Fruit fly (Drosophila melanogaster): Measurements from ENCODE around the gene OXA1L.

Gene OXA1L

DNA sequence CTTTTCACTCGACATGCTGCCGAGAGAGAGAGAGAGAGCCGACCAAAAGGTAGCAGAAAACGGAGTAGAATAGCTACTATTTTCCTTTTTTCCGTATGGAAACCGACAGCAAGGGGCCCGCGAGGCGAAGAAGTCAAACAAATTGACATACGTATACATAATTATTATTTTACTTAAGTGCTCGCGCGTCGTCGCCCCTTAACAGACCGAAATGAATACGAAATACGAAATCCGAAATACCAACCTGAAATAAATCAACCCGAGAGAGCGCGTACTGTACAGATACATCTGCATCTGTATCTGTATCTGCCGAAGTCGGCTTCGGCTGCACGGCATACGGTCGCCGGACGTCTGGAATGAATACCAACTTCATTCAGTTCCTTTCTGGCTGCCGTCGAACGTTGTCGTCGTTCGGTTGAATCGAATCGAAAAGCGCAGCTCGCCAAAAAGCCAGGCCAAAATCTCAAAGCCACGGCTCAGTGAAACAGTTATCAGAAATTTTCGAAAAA, 28.7 kb downstream of the OXA1L start (continued):
- no peak for TF ChIP-seq Sry-δ (GFP tag; optimal IDR thresholded peaks at IDR 0.05)
- no peak for TF ChIP-seq CG9797 (GFP tag; optimal IDR thresholded peaks at IDR 0.05)
- TF ChIP-seq tap (tag; optimal IDR thresholded peaks at IDR 0.05), result peak; percentile 44
- TF ChIP-seq toy (GFP tag; IDR thresholded peaks at IDR 0.05), result no peak
- no peak for TF ChIP-seq CG8281 (tag; optimal IDR thresholded peaks at IDR 0.05)
- TF ChIP-seq CG7745 (tag; optimal IDR thresholded peaks at IDR 0.05), result peak; percentile 95
- no peak for TF ChIP-seq Dref (GFP tag; IDR thresholded peaks at IDR 0.05)
- peak; percentile 35; the same call in 1 of the 2 replicates for TF ChIP-seq E2f2 (GFP tag; IDR thresholded peaks at IDR 0.05)
- no peak for TF ChIP-seq Lpt (GFP tag; optimal IDR thresholded peaks at IDR 0.05)
- TF ChIP-seq CG43689 (GFP tag; IDR thresholded peaks at IDR 0.05), result no peak
- TF ChIP-seq CG10147 (GFP tag; optimal IDR thresholded peaks at IDR 0.05), result no peak
- TF ChIP-seq CG11560 (tag; IDR thresholded peaks at IDR 0.05), result no peak
- TF ChIP-seq CG6854 (GFP tag; optimal IDR thresholded peaks at IDR 0.05), result peak; percentile 53
- TF ChIP-seq CG18599 (GFP tag; optimal IDR thresholded peaks at IDR 0.05), result peak; percentile 30
- TF ChIP-seq CG31365 (tag; optimal IDR thresholded peaks at IDR 0.05), result no peak
- TF ChIP-seq CG5245 (GFP tag; optimal IDR thresholded peaks at IDR 0.05), result no peak
- peak; percentile 32 for TF ChIP-seq gro (GFP tag; optimal IDR thresholded peaks at IDR 0.05)
- TF ChIP-seq so (GFP tag; IDR thresholded peaks at IDR 0.05), result peak; percentile 85; the same call in 2 of the 3 replicates
- TF ChIP-seq crol (GFP tag; IDR thresholded peaks at IDR 0.05), result peak; percentile 83
- TF ChIP-seq bcd (GFP tag; optimal IDR thresholded peaks at IDR 0.05), result peak; percentile 39
- no peak; the same call in 1 of the 2 replicates for TF ChIP-seq sim (GFP tag; IDR thresholded peaks at IDR 0.05)
- TF ChIP-seq CG16813 (GFP tag; IDR thresholded peaks at IDR 0.05; ENCODE audit: partially characterized antibody), result peak; percentile 50; the same call in 2 of the 3 replicates
- peak; percentile 37 for TF ChIP-seq Dek (tag; optimal IDR thresholded peaks at IDR 0.05)
- peak; percentile 30 for TF ChIP-seq CG12299 (tag; optimal IDR thresholded peaks at IDR 0.05)
- TF ChIP-seq CG3995 (GFP tag; optimal IDR thresholded peaks at IDR 0.05), result no peak
- TF ChIP-seq disco-r (GFP tag; optimal IDR thresholded peaks at IDR 0.05), result no peak
- TF ChIP-seq CG2202 (tag; optimal IDR thresholded peaks at IDR 0.05), result no peak
- TF ChIP-seq CG11504 (tag; optimal IDR thresholded peaks at IDR 0.05), result peak; percentile 62
- no peak for TF ChIP-seq CG10274 (GFP tag; optimal IDR thresholded peaks at IDR 0.05)
- peak; percentile 29; the same call in 1 of the 3 replicates for TF ChIP-seq HLH4C (GFP tag; IDR thresholded peaks at IDR 0.05; ENCODE audit: partially characterized antibody)
- peak in 1 of 3 experiments; percentile 68 for TF ChIP-seq Stat92E (GFP tag; optimal IDR thresholded peaks at IDR 0.05)
- peak; percentile 18 for TF ChIP-seq Fer2 (tag; optimal IDR thresholded peaks at IDR 0.05)
- TF ChIP-seq oc (tag; optimal IDR thresholded peaks at IDR 0.05), result peak; percentile 68
- peak; percentile 50; the same call in 1 of the 3 replicates for TF ChIP-seq CG11695 (GFP tag; IDR thresholded peaks at IDR 0.05)
- TF ChIP-seq CG7928 (GFP tag; optimal IDR thresholded peaks at IDR 0.05), result no peak
- TF ChIP-seq corto (GFP tag; optimal IDR thresholded peaks at IDR 0.05), result peak; percentile 64
- no peak for TF ChIP-seq CG3065 (GFP tag; optimal IDR thresholded peaks at IDR 0.05)
- peak; percentile 62 for TF ChIP-seq twi (tag; optimal IDR thresholded peaks at IDR 0.05)
- TF ChIP-seq CG12104 (GFP tag; optimal IDR thresholded peaks at IDR 0.05), result no peak
- peak; percentile 2 for TF ChIP-seq fd3F (GFP tag; optimal IDR thresholded peaks at IDR 0.05)
- no peak for TF ChIP-seq gcm (GFP tag; optimal IDR thresholded peaks at IDR 0.05)
- TF ChIP-seq B-H2 (GFP tag; optimal IDR thresholded peaks at IDR 0.05), result peak; percentile 64
- no peak for TF ChIP-seq Sox100B (GFP tag; optimal IDR thresholded peaks at IDR 0.05)
- TF ChIP-seq Adf1 (GFP tag; IDR thresholded peaks at IDR 0.05), result peak; percentile 89
- peak; percentile 23 for TF ChIP-seq CG8944 (GFP tag; optimal IDR thresholded peaks at IDR 0.05)
- no peak for TF ChIP-seq Rx (GFP tag; IDR thresholded peaks at IDR 0.05)
- 0 out of 2 replicates have a peak, but pooled peaks have one; percentile 56 for TF ChIP-seq sens-2 (GFP tag; IDR thresholded peaks at IDR 0.05)
- TF ChIP-seq Xbp1 (GFP tag; optimal IDR thresholded peaks at IDR 0.05), result peak; percentile 3
- TF ChIP-seq CG3281 (GFP tag; optimal IDR thresholded peaks at IDR 0.05), result peak; percentile 49
- no peak for TF ChIP-seq CG18619 (GFP tag; optimal IDR thresholded peaks at IDR 0.05)
